Fruit fly (Drosophila melanogaster): ENCODE measurements around the gene CG32036.

- peak; percentile 82 for TF ChIP-seq CG14711 (tag; optimal IDR thresholded peaks at IDR 0.05)
- peak; percentile 72 for TF ChIP-seq Hr96 (GFP tag; optimal IDR thresholded peaks at IDR 0.05)
- peak; percentile 94 for TF ChIP-seq CG33017 (tag; optimal IDR thresholded peaks at IDR 0.05)
- peak; percentile 90 for TF ChIP-seq CG11617 (GFP tag; optimal IDR thresholded peaks at IDR 0.05)
- peak; percentile 79 for TF ChIP-seq CG5204 (GFP tag; optimal IDR thresholded peaks at IDR 0.05)
- TF ChIP-seq Mnt (GFP tag; optimal IDR thresholded peaks at IDR 0.05), result peak; percentile 54
- peak; percentile 47 for TF ChIP-seq tj (GFP tag; optimal IDR thresholded peaks at IDR 0.05)
- peak; percentile 70 for TF ChIP-seq toe (GFP tag; optimal IDR thresholded peaks at IDR 0.05)
- peak; percentile 90 for TF ChIP-seq CG12768 (GFP tag; optimal IDR thresholded peaks at IDR 0.05)
- TF ChIP-seq cic (GFP tag; optimal IDR thresholded peaks at IDR 0.05), result peak; percentile 52
- TF ChIP-seq kay (GFP tag; ENCODE audit: borderline replicate concordance), result peak; percentile 81
- TF ChIP-seq Crg-1 (GFP tag; optimal IDR thresholded peaks at IDR 0.05), result peak; percentile 10
- TF ChIP-seq ovo (GFP tag; optimal IDR thresholded peaks at IDR 0.05), result no peak
These were observed 26.7 kb downstream of the CG32036 start for dm6 chr3L:9462247-9462769.

Measured in whole organism, adult.